Fruit fly (Drosophila melanogaster): Measurements from ENCODE around the gene Gr89a.

DNA sequence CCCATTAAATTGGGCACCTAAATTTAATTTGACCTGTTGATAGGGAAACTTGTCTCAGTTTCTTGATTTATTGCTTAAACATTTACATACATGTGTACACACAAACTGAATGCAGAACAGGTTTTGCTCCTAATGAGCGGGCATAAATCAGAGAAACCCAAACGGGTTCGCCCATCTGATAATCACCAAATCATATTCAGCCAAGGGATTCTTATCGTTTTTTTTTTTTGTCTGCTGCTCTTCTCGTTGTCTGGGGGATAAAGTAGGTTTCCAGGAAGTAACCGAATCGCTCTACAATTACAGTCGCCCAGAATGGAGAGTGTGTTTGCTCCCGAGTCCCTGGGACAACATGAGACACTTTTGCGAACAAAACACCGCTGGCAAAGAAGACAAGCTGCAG lies 46.9 kb upstream of the Gr89a start:
- TF ChIP-seq psq (optimal IDR thresholded peaks at IDR 0.05) (no peak), Myc (optimal IDR thresholded peaks at IDR 0.05) (no peak), ttk (optimal IDR thresholded peaks at IDR 0.05) (no peak)

All from Kc167 (cell line).